Worm (Caenorhabditis elegans): ENCODE results near the gene EEED8.13.

Gene EEED8.13

ce11 chrII:5364516-5364915, 47.9 kb downstream of the EEED8.13 start:
- TF ChIP-seq K02D7.2 (tag; optimal IDR thresholded peaks at IDR 0.05) (no peak), ttx-3 (tag; optimal IDR thresholded peaks at IDR 0.05) (no peak), lin-11 (tag; optimal IDR thresholded peaks at IDR 0.05) (no peak)

All from whole organism, late embryonic.